Worm (Caenorhabditis elegans): Measurements from ENCODE around the gene srd-17.

DNA sequence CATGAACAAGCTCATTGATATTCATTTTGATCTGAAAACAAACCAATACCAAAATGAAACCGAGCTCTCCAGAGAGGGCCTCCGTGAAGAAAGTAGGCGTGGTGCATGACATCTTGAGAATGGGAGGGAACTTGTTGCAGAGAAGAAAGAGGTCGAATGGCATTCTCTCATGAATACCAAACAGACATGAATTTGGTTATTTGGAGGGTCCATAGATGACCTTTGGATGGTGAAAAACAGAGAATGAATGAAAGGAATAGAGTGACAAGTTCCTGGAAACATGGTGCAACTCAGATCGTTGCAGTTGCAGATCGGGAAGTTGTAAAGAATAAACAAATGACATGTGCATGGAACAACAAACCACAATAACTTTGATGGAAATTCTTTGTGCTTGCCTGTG lies 43.8 kb upstream of the srd-17 start, which contains the start of gene T10G3.8:
- TF ChIP-seq ceh-13 (GFP tag; optimal IDR thresholded peaks at IDR 0.05) (no peak), hmg-4 (GFP tag; optimal IDR thresholded peaks at IDR 0.05) (no peak), B0310.2 (tag; optimal IDR thresholded peaks at IDR 0.05) (no peak), aly-1 (tag; optimal IDR thresholded peaks at IDR 0.05) (no peak), sea-1 (GFP tag; conservative IDR thresholded peaks at IDR 0.05) (no peak), hmbx-1 (tag; optimal IDR thresholded peaks at IDR 0.05) (no peak), scrt-1 (GFP tag; IDR thresholded peaks at IDR 0.05) (no peak), pes-1 (GFP tag; IDR thresholded peaks at IDR 0.05) (no peak), tra-4 (tag; optimal IDR thresholded peaks at IDR 0.05) (no peak), tbx-37 (GFP tag; conservative IDR thresholded peaks at IDR 0.05) (no peak), ama-1 (optimal IDR thresholded peaks at IDR 0.05) (no peak), ceh-36 (tag; optimal IDR thresholded peaks at IDR 0.05) (no peak), tbx-11 (GFP tag; IDR thresholded peaks at IDR 0.05) (no peak), F13C5.2 (tag; optimal IDR thresholded peaks at IDR 0.05) (no peak)

All from whole organism, early embryonic.